Fruit fly (Drosophila melanogaster) whole organism, pupa: ENCODE measurements around the gene Fpgs1.
A peak's percentile ranks its signal among the peaks of the same experiment; 100 is the strongest.

Experiments
- CG10348 ChIP-seq: fragments of 200-800 bp; sonication (Bioruptor generic); IDR thresholded peaks from 2 replicates; pipeline ENCODE4 v1.3.6; 2022; ENCODE audit warnings: missing biosample characterization, missing genetic modification characterization
- CG12605 ChIP-seq: fragments of 200-800 bp; sonication (Bioruptor generic); IDR thresholded peaks from 2 replicates; pipeline ENCODE4 v1.3.6; 2022; ENCODE audit warnings: missing biosample characterization, missing genetic modification characterization
- CG13204 ChIP-seq: fragments of 200-800 bp; sonication (Bioruptor generic); optimal IDR thresholded peaks from 2 replicates; lab custom pipeline; 2018; ENCODE audit warnings: missing biosample characterization, mild to moderate bottlenecking, missing genetic modification characterization, moderate library complexity
- CG14655 ChIP-seq: fragments of 200-800 bp; sonication (Bioruptor generic); optimal IDR thresholded peaks from 3 replicates; lab custom pipeline; 2017; ENCODE audit warnings: mild to moderate bottlenecking, missing biosample characterization, missing genetic modification reagents, missing genetic modification characterization
- CG15710 ChIP-seq: fragments of 200-800 bp; sonication (Bioruptor generic); optimal IDR thresholded peaks from 2 replicates; lab custom pipeline; 2018; ENCODE audit warnings: missing biosample characterization, mild to moderate bottlenecking, missing genetic modification characterization, moderate library complexity
- CG17806 ChIP-seq: fragments of 200-800 bp; sonication (Bioruptor generic); optimal IDR thresholded peaks from 2 replicates; lab custom pipeline; 2018; ENCODE audit warnings: missing biosample characterization, mild to moderate bottlenecking, missing genetic modification characterization, moderate library complexity
- CG32121 ChIP-seq: fragments of 200-800 bp; sonication (Bioruptor generic); IDR thresholded peaks from 2 replicates; pipeline ENCODE4 v1.3.6; 2022; ENCODE audit warnings: missing biosample characterization, missing genetic modification characterization
- CG34367 ChIP-seq: fragments of 200-800 bp; sonication (Bioruptor generic); optimal IDR thresholded peaks from 2 replicates; lab custom pipeline; 2018; ENCODE audit warnings: missing biosample characterization, mild to moderate bottlenecking, missing genetic modification characterization
- CG4496 ChIP-seq: fragments of 200-800 bp; sonication (Bioruptor generic); IDR thresholded peaks from 3 replicates; pipeline ENCODE4 v1.3.6; 2022; ENCODE audit warnings: missing biosample characterization, missing genetic modification characterization
- CG8159 ChIP-seq: fragments of 200-800 bp; sonication (Bioruptor generic); optimal IDR thresholded peaks from 3 replicates; lab custom pipeline; 2018; ENCODE audit warnings: missing biosample characterization, mild to moderate bottlenecking, missing genetic modification characterization, moderate library complexity
- CG8301 ChIP-seq: fragments of 200-800 bp; sonication (Bioruptor generic); optimal IDR thresholded peaks from 2 replicates; lab custom pipeline; 2018; ENCODE audit warnings: missing biosample characterization, mild to moderate bottlenecking, missing genetic modification characterization
- CG9948 ChIP-seq: fragments of 200-800 bp; sonication (Bioruptor generic); optimal IDR thresholded peaks from 2 replicates; lab custom pipeline; 2018; ENCODE audit warnings: missing biosample characterization, mild to moderate bottlenecking, missing genetic modification characterization, moderate library complexity
- D1 ChIP-seq: fragments of 200-800 bp; sonication (Bioruptor generic); optimal IDR thresholded peaks from 2 replicates; lab custom pipeline; 2018; ENCODE audit warnings: missing biosample characterization, mild to moderate bottlenecking, missing genetic modification characterization, moderate library complexity
- EcR ChIP-seq: fragments of 200-800 bp; sonication (Bioruptor generic); optimal IDR thresholded peaks from 3 replicates; lab custom pipeline; 2019; ENCODE audit warnings: missing biosample characterization, missing genetic modification characterization, mild to moderate bottlenecking, moderate library complexity, missing genetic modification reagents
- Ets98B ChIP-seq: fragments of 200-800 bp; sonication (Bioruptor generic); IDR thresholded peaks from 2 replicates; pipeline ENCODE4 v1.3.6; 2022; ENCODE audit warnings: missing biosample characterization, missing genetic modification characterization
- Pif1A ChIP-seq: fragments of 200-800 bp; sonication (Bioruptor generic); optimal IDR thresholded peaks from 3 replicates; lab custom pipeline; 2016; ENCODE audit warnings: missing biosample characterization, missing genetic modification characterization
- Pif1B ChIP-seq: fragments of 200-800 bp; sonication (Bioruptor generic); optimal IDR thresholded peaks from 3 replicates; lab custom pipeline; 2016; ENCODE audit warnings: missing biosample characterization, missing genetic modification characterization
- Snoo ChIP-seq: fragments of 200-800 bp; sonication (Bioruptor generic); optimal IDR thresholded peaks from 3 replicates; lab custom pipeline; 2017; ENCODE audit warnings: missing biosample characterization, mild to moderate bottlenecking, missing genetic modification characterization, inconsistent platforms
- fd96Ca ChIP-seq: fragments of 200-800 bp; sonication (Bioruptor generic); IDR thresholded peaks from 3 replicates; pipeline ENCODE4 v1.3.6; 2022; ENCODE audit warnings: missing biosample characterization, missing genetic modification characterization
- gl ChIP-seq: fragments of 200-800 bp; sonication (Bioruptor generic); optimal IDR thresholded peaks from 2 replicates; lab custom pipeline; 2018; ENCODE audit warnings: missing biosample characterization, mild to moderate bottlenecking, missing genetic modification characterization
- rn ChIP-seq: fragments of 200-800 bp; sonication (Bioruptor generic); IDR thresholded peaks from 2 replicates; pipeline ENCODE4 v1.3.6; 2022; ENCODE audit warnings: missing biosample characterization, missing genetic modification characterization

Gene Fpgs1

DNA sequence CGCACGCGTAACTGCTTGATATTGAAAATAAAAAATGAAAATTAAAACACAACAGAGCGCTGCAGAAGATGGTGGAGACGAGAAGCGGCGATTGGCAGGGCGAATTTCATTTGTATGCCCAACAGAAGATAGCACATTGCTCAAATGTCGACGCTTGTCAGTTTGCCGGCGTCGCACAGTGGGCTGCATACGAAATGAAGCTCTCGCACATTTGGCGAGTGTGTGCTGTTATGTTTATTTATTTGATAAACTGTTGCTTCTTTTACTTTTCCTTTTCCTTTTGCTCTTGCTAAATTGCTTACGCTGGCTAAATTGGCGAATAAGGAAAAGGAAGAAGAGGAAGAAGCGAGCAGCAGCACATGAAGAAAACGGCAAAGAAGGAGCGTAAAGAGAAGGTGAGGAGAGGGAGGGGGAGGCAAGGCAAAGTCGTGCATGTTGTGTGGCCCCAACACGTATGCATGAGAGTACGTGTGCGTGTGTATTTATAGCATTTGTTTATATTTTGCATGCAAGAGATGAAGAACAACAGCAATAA, 36.3 kb upstream of the Fpgs1 start:
- peak; percentile 45; the same call in 1 of the 3 replicates for TF ChIP-seq fd96Ca
- no peak for TF ChIP-seq Pif1B (GFP tag; lab: Kevin White, UChicago)
- peak; percentile 40 for TF ChIP-seq CG9948 (tag; lab: Kevin White, UChicago)
- peak; percentile 7; the same call in 1 of the 2 replicates for TF ChIP-seq Ets98B (GFP tag; lab: Robert Waterston, UW)
- no peak for TF ChIP-seq D1 (tag; lab: Kevin White, UChicago)
- peak; percentile 14 for TF ChIP-seq CG8301 (tag; lab: Kevin White, UChicago)
- TF ChIP-seq CG8159 (tag; lab: Kevin White, UChicago), result peak; percentile 39
- TF ChIP-seq CG17806 (tag; lab: Kevin White, UChicago), result peak; percentile 3
- no peak for TF ChIP-seq CG34367 (tag; lab: Kevin White, UChicago)
- TF ChIP-seq CG4496, result no peak
- no peak for TF ChIP-seq CG14655

DNA sequence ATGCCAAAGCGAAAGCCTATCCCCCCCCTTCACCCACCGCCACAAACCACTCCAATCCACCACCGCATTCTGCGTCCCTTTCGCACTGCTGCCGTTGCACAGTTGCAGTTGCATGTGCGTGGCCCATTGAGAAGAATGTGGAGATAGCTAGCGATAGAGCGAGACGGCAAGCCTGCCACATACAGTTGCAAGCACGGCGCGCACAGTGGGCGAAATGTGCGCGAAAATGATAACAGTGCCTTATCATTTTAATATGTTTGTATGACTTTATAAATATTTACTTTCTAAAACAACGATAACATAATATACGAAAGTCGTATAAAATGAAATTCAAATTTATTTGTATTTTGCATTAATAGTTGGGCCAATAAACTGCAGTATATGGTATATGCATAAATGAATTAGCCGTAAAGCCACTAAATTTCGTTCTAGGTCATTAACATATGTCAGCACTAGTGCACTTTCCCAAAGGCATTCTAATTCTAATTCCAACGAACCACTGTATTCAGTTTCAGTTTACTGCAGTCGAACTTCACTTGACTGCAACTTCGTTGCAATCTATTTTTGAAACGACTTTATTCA, 35.7 kb upstream of the Fpgs1 start:
- TF ChIP-seq CG13204 (GFP tag; lab: Kevin White, UChicago) (peak; percentile 62), fd96Ca (peak; percentile 85), CG14655 (peak; percentile 96), EcR (GFP tag; lab: Kevin White, UChicago) (peak; percentile 12), Snoo (tag; lab: Kevin White, UChicago) (peak; percentile 69), Pif1A (GFP tag; lab: Kevin White, UChicago) (peak; percentile 92), gl (tag; lab: Kevin White, UChicago) (peak; percentile 39), CG15710 (tag; lab: Kevin White, UChicago) (peak; percentile 82), Ets98B (GFP tag; lab: Robert Waterston, UW) (peak; percentile 77), CG17806 (tag; lab: Kevin White, UChicago) (peak; percentile 86), CG32121 (GFP tag; lab: Robert Waterston, UW) (peak; percentile 87), CG4496 (peak; percentile 91), D1 (tag; lab: Kevin White, UChicago) (peak; percentile 79), CG8301 (tag; lab: Kevin White, UChicago) (peak; percentile 93), CG9948 (tag; lab: Kevin White, UChicago) (peak; percentile 92), CG10348 (peak; percentile 41; the same call in 1 of the 2 replicates), CG34367 (tag; lab: Kevin White, UChicago) (peak; percentile 86), rn (GFP tag; lab: Robert Waterston, UW) (peak; percentile 72; the same call in 1 of the 2 replicates), CG12605 (GFP tag; lab: Robert Waterston, UW) (peak; percentile 61; the same call in 1 of the 2 replicates), Pif1B (GFP tag; lab: Kevin White, UChicago) (peak; percentile 87), CG8159 (tag; lab: Kevin White, UChicago) (peak; percentile 88)

DNA sequence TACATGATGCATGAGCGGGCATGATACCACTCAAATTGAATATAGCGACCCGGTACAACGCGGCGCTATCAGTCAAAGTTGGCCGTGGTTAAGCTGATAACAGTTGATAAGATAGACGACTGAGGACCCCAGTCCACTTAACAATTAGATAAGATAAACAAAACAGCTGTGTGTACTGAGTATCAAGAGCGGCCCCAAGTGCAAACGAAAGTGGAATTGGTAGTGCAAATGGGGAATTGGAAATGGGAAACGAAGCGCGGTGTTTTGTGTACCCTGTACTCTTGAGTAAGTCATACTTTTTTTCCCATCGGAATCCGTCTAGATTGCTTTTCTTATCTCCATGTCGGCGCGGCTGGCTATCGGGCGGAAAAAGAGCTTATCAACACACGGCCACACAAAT, 33.9 kb upstream of the Fpgs1 start:
- peak; percentile 62 for TF ChIP-seq EcR (GFP tag; lab: Kevin White, UChicago)
- TF ChIP-seq Snoo (tag; lab: Kevin White, UChicago), result no peak
- no peak for TF ChIP-seq CG8159 (tag; lab: Kevin White, UChicago)

DNA sequence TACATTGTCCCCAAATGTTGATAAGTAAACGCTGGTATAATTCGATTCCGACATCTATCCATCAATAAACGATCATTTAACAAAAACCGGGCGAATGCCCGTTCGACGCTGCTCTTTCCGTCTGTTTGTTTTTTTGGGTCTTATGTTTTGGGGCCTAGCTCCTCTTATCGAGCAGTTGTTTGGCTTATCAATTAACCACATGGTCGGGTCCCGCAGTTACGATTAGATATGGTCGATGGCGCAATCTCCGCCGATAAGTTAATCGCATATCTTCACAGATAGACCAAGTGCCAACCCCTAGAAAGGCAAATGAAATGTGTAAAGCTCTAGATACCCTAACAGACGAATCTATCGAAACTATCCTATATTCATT, 33.4 kb upstream of the Fpgs1 start:
- no peak for TF ChIP-seq CG13204 (GFP tag; lab: Kevin White, UChicago)
- no peak for TF ChIP-seq fd96Ca
- TF ChIP-seq CG32121 (GFP tag; lab: Robert Waterston, UW), result no peak
- TF ChIP-seq Ets98B (GFP tag; lab: Robert Waterston, UW), result no peak
- no peak for TF ChIP-seq CG4496
- no peak for TF ChIP-seq CG15710 (tag; lab: Kevin White, UChicago)
- TF ChIP-seq CG34367 (tag; lab: Kevin White, UChicago), result no peak
- TF ChIP-seq CG8159 (tag; lab: Kevin White, UChicago), result no peak
- no peak for TF ChIP-seq EcR (GFP tag; lab: Kevin White, UChicago)
- no peak for TF ChIP-seq CG8301 (tag; lab: Kevin White, UChicago)
- TF ChIP-seq Snoo (tag; lab: Kevin White, UChicago), result no peak
- TF ChIP-seq D1 (tag; lab: Kevin White, UChicago), result no peak
- no peak for TF ChIP-seq CG9948 (tag; lab: Kevin White, UChicago)
- no peak for TF ChIP-seq CG10348
- TF ChIP-seq CG12605 (GFP tag; lab: Robert Waterston, UW), result no peak
- TF ChIP-seq CG14655, result no peak

DNA sequence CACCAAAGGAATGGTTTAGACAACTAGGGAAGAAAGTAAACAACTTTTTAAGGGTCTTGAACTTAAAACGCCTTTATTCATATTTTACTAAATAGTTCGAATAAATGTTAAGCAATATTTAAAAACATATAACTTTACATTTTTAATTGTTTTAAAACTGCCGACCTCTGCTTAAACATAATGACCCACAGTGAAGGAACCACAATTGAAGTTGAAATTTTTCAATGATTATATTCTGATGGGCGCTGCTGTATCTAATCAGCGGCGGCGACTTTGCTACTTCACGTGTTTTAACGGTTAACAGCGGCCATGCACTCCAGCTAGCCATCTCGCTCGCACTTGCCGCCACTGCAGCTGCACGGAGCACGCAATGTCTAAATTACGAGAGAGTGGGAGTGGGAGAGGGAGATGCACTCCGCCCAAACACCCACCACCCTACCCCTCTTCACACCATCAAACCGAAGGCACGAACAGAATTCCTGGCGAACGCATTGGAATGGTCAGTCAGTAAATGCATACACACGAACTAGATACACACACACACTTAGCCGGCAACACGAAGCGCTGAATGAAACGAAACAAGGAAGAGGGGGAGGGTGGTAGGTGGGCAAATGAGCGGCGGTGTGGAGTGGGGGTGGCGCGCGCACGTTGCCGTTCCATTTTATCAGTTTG, 32.8 kb upstream of the Fpgs1 start:
- no peak for TF ChIP-seq CG10348
- TF ChIP-seq gl (tag; lab: Kevin White, UChicago), result no peak
- peak; percentile 57 for TF ChIP-seq CG8159 (tag; lab: Kevin White, UChicago)
- peak; percentile 49 for TF ChIP-seq Pif1A (GFP tag; lab: Kevin White, UChicago)
- TF ChIP-seq CG12605 (GFP tag; lab: Robert Waterston, UW), result 0 out of 2 replicates have a peak, but pooled peaks have one; percentile 8
- TF ChIP-seq CG32121 (GFP tag; lab: Robert Waterston, UW), result peak; percentile 46; the same call in 1 of the 2 replicates
- peak; percentile 29 for TF ChIP-seq CG17806 (tag; lab: Kevin White, UChicago)
- TF ChIP-seq Snoo (tag; lab: Kevin White, UChicago), result no peak
- peak; percentile 56; the same call in 2 of the 3 replicates for TF ChIP-seq CG4496
- peak; percentile 9; the same call in 1 of the 3 replicates for TF ChIP-seq fd96Ca
- peak; percentile 78 for TF ChIP-seq EcR (GFP tag; lab: Kevin White, UChicago)
- TF ChIP-seq rn (GFP tag; lab: Robert Waterston, UW), result no peak
- TF ChIP-seq CG15710 (tag; lab: Kevin White, UChicago), result peak; percentile 29
- TF ChIP-seq Pif1B (GFP tag; lab: Kevin White, UChicago), result peak; percentile 16
- TF ChIP-seq CG14655, result peak; percentile 75
- peak; percentile 43 for TF ChIP-seq CG9948 (tag; lab: Kevin White, UChicago)
- peak; percentile 75 for TF ChIP-seq CG13204 (GFP tag; lab: Kevin White, UChicago)
- TF ChIP-seq CG8301 (tag; lab: Kevin White, UChicago), result peak; percentile 65
- peak; percentile 38 for TF ChIP-seq CG34367 (tag; lab: Kevin White, UChicago)
- TF ChIP-seq Ets98B (GFP tag; lab: Robert Waterston, UW), result no peak; the same call in 1 of the 2 replicates
- TF ChIP-seq D1 (tag; lab: Kevin White, UChicago), result no peak
